Worm (Caenorhabditis elegans): ENCODE results near the gene T19H12.6.

ce11 chrV:4868698-4869097 lies 8.8 kb downstream of the T19H12.6 start:
- TF ChIP-seq fkh-10 (GFP tag; optimal IDR thresholded peaks at IDR 0.05), result no peak
- TF ChIP-seq nhr-77 (tag; optimal IDR thresholded peaks at IDR 0.05), result no peak
- no peak for TF ChIP-seq ceh-62 (tag; optimal IDR thresholded peaks at IDR 0.05)
- TF ChIP-seq dve-1 (tag; optimal IDR thresholded peaks at IDR 0.05; ENCODE audit: insufficient read depth), result no peak
- no peak for TF ChIP-seq R02D3.7 (tag; optimal IDR thresholded peaks at IDR 0.05)
- no peak for TF ChIP-seq lim-7 (GFP tag; IDR thresholded peaks at IDR 0.05)
- no peak for TF ChIP-seq lin-13 (GFP tag; optimal IDR thresholded peaks at IDR 0.05)
- TF ChIP-seq nhr-25 (tag; optimal IDR thresholded peaks at IDR 0.05; ENCODE audit: borderline replicate concordance, insufficient read depth), result no peak
- TF ChIP-seq mxl-3 (GFP tag; optimal IDR thresholded peaks at IDR 0.05), result no peak
- no peak for TF ChIP-seq pha-4 (GFP tag; IDR thresholded peaks at IDR 0.05)
- no peak for TF ChIP-seq pha-4 (tag; optimal IDR thresholded peaks at IDR 0.05)
- no peak for TF ChIP-seq unc-39 (tag; optimal IDR thresholded peaks at IDR 0.05)
